Worm (Caenorhabditis elegans) whole organism, L4/young adult: Measurements from ENCODE around the gene abcf-1.

Source experiments
- W03F9.2 ChIP-seq: fragments of 150-350 bp; optimal IDR thresholded peaks from 2 replicates; lab custom pipeline; 2014; ENCODE audit warnings: missing biosample characterization, missing genetic modification characterization
- dao-5 ChIP-seq: sonication (generic microtip); optimal IDR thresholded peaks from 2 replicates; lab custom pipeline; 2016; ENCODE audit warnings: missing genotype, missing genetic modification characterization, moderate library complexity, missing compliant biosample characterization
- him-1 ChIP-seq: sonication (generic microtip); optimal IDR thresholded peaks from 2 replicates; lab custom pipeline; 2016; ENCODE audit warnings: missing genotype, missing genetic modification reagents, missing genetic modification characterization, missing compliant biosample characterization

DNA sequence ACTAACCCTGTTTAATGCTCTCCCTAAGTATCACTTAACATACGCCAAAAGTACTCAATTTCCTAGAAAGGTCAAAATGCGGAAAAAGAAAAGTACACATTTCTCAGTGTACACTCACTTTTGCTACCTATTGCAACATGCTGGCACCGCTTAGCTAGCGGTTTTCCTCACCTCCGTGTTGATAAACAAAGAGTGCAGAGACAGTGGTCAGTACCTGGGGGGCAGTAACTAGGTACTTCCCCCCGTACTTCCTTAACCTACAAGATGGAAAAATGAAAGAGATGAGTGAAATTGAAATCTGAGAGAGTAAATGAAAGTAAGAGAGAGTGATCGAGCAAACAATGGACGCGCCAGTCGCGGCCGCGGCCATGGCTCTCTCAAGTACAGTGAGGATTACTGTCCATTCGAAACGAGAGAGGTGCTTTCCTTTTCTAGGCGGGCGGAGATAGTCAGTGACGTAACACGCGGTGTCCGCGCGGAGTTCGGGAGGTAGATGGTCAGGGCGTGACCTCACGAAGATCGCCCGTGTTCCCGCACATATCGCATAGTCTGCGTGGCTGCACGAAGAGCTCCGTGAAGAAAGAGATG, 26.9 kb downstream of the abcf-1 start, which contains the start of gene cky-1:
- TF ChIP-seq him-1 (no peak), dao-5 (tag; lab: Kevin White, UChicago) (no peak), W03F9.2 (no peak)
